Fruit fly (Drosophila melanogaster) whole organism, embryonic: Measurements from ENCODE around the gene corolla.

ENCODE experiments used
- CG10267 ChIP-seq: fragments of 200-800 bp; sonication (Bioruptor generic); optimal IDR thresholded peaks from 2 replicates; lab custom pipeline; 2018; ENCODE audit warnings: missing biosample characterization, mild to moderate bottlenecking, missing genetic modification characterization, moderate library complexity
- CG10321 ChIP-seq: fragments of 200-800 bp; sonication (Bioruptor generic); IDR thresholded peaks from 2 replicates; pipeline ENCODE4 v1.3.6; 2022; ENCODE audit warnings: missing biosample characterization, missing genetic modification characterization
- CG10979 ChIP-seq: fragments of 200-800 bp; sonication (Bioruptor generic); optimal IDR thresholded peaks from 2 replicates; lab custom pipeline; 2018; ENCODE audit warnings: missing biosample characterization, mild to moderate bottlenecking, missing genetic modification characterization, moderate library complexity
- CG2116 ChIP-seq: fragments of 200-800 bp; sonication (Bioruptor generic); optimal IDR thresholded peaks from 3 replicates; lab custom pipeline; 2018; ENCODE audit warnings: missing biosample characterization, mild to moderate bottlenecking, missing genetic modification characterization
- CG34422 ChIP-seq: fragments of 200-800 bp; sonication (Bioruptor generic); IDR thresholded peaks from 3 replicates; pipeline ENCODE4 v1.3.6; 2022; ENCODE audit warnings: missing biosample characterization, missing genetic modification characterization
- CG7928 ChIP-seq: fragments of 200-800 bp; sonication (Bioruptor generic); optimal IDR thresholded peaks from 2 replicates; lab custom pipeline; 2017; ENCODE audit warnings: missing biosample characterization, mild to moderate bottlenecking, missing genetic modification characterization
- H15 ChIP-seq: fragments of 200-800 bp; sonication (Bioruptor generic); IDR thresholded peaks from 3 replicates; pipeline ENCODE4 v1.3.6; 2022; ENCODE audit warnings: missing biosample characterization, missing genetic modification characterization
- MTF-1 ChIP-seq: fragments of 200-800 bp; sonication (Bioruptor generic); optimal IDR thresholded peaks from 2 replicates; lab custom pipeline; 2018; ENCODE audit warnings: missing biosample characterization, mild to moderate bottlenecking, missing genetic modification characterization, borderline replicate concordance
- Opbp ChIP-seq: fragments of 200-800 bp; sonication (Bioruptor generic); IDR thresholded peaks from 3 replicates; pipeline ENCODE4 v1.3.6; 2022; ENCODE audit warnings: missing biosample characterization, missing genetic modification characterization; ENCODE audit not compliant: partially characterized antibody
- Scr ChIP-seq: fragments of 200-800 bp; sonication (Bioruptor generic); IDR thresholded peaks from 2 replicates; pipeline ENCODE4 v1.3.6; 2022; ENCODE audit warnings: missing biosample characterization, missing genetic modification characterization; ENCODE audit not compliant: partially characterized antibody
- amos ChIP-seq: fragments of 200-800 bp; sonication (Bioruptor generic); IDR thresholded peaks from 2 replicates; pipeline ENCODE4 v1.3.6; 2022; ENCODE audit warnings: missing biosample characterization, missing genetic modification characterization; ENCODE audit not compliant: partially characterized antibody
- fd102C ChIP-seq: fragments of 200-800 bp; sonication (Bioruptor generic); optimal IDR thresholded peaks from 2 replicates; lab custom pipeline; 2018; ENCODE audit warnings: missing biosample characterization, mild to moderate bottlenecking, missing genetic modification characterization, moderate library complexity
- hbn ChIP-seq: fragments of 200-800 bp; sonication (Bioruptor generic); IDR thresholded peaks from 2 replicates; pipeline ENCODE4 v1.3.6; 2022; ENCODE audit warnings: missing biosample characterization, missing genetic modification characterization; ENCODE audit not compliant: partially characterized antibody
- insv ChIP-seq, 2 experiments: fragments of 200-800 bp; sonication (Bioruptor generic); optimal IDR thresholded peaks; 3 replicates each; lab custom pipeline; 2016 to 2018; ENCODE audit warnings: missing biosample characterization in 2 of 2, missing genetic modification characterization in 2 of 2

DNA sequence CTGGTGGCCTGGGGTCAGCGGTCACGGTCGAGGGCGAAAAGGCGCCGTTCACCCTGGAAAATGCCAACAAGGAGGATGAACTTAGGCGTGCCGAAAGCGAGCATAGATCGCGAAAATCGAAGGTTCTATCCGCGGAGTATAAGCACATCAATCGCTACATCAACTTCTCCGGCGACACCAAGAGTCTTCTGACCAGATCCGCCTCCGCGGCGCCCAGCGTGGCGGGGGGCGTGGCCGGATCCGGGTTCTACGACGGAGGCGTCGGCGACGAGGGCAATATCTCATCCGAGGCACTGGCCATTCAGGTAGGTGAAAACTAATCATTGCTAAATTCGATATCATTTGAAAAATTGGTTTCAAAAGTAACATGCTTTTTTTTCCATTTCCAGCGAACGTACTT, 34.2 kb downstream of the corolla start:
- TF ChIP-seq MTF-1 (no peak), Opbp (GFP tag; lab: Robert Waterston, UW) (no peak), CG10321 (no peak), CG34422 (GFP tag; lab: Robert Waterston, UW) (no peak), CG10267 (tag; lab: Kevin White, UChicago) (no peak), CG7928 (GFP tag; lab: Kevin White, UChicago) (no peak), hbn (no peak), insv (GFP tag; optimal IDR thresholded peaks at IDR 0.05; lab: Kevin White, UChicago) (no peak), H15 (no peak), Scr (GFP tag; lab: Robert Waterston, UW) (no peak), fd102C (GFP tag; lab: Kevin White, UChicago) (no peak), CG2116 (GFP tag; lab: Kevin White, UChicago) (no peak), amos (GFP tag; lab: Robert Waterston, UW) (no peak), CG10979 (tag; lab: Kevin White, UChicago) (no peak)
